Fruit fly (Drosophila melanogaster) whole organism, adult: ENCODE measurements around the gene tra.

Source experiments
- CG1620 ChIP-seq: fragments of 200-800 bp; sonication (Bioruptor generic); optimal IDR thresholded peaks from 2 replicates; lab custom pipeline; 2016; ENCODE audit warnings: missing biosample characterization, missing genetic modification characterization
- kay ChIP-seq: fragments of 200-800 bp; sonication (Bioruptor generic); peaks from one replicate; lab custom pipeline; 2016; ENCODE audit warnings: missing biosample characterization, missing genetic modification characterization, borderline replicate concordance

dm6 chr3L:16626199-16626598 is 35.3 kb upstream of the tra start:
- no peak for TF ChIP-seq kay (GFP tag; lab: Kevin White, UChicago)
- TF ChIP-seq CG1620: no peak
